Worm (Caenorhabditis elegans) whole organism, L4 larva: ENCODE measurements around the gene Y39B6A.7.
A peak's percentile ranks its signal among the peaks of the same experiment; 100 is the strongest.

Experiments used
- D1046.2 ChIP-seq: fragments of 200-800 bp; sonication (Bioruptor generic); IDR thresholded peaks from 2 replicates; pipeline ENCODE4 v1.3.6; 2022; ENCODE audit warnings: missing genetic modification characterization, missing compliant biosample characterization
- F10B5.3 ChIP-seq: sonication (generic microtip); optimal IDR thresholded peaks from 2 replicates; lab custom pipeline; 2016; ENCODE audit warnings: mild to moderate bottlenecking, missing genetic modification characterization, missing compliant biosample characterization
- R02D3.7 ChIP-seq: fragments of 150-350 bp; sonication (generic microtip); optimal IDR thresholded peaks from 3 replicates; lab custom pipeline; 2014; ENCODE audit warnings: missing biosample characterization, missing genetic modification characterization
- T20F7.1 ChIP-seq: fragments of 200-800 bp; sonication (Bioruptor generic); optimal IDR thresholded peaks from 2 replicates; lab custom pipeline; 2018; ENCODE audit warnings: mild to moderate bottlenecking, missing genetic modification characterization, missing compliant biosample characterization
- Y105C5A.15 ChIP-seq: fragments of 200-800 bp; sonication (Bioruptor generic); IDR thresholded peaks from 2 replicates; pipeline ENCODE4 v1.3.6; 2022; ENCODE audit warnings: missing genetic modification characterization, missing compliant biosample characterization
- Y5F2A.4 ChIP-seq: fragments of 200-800 bp; sonication (Bioruptor generic); optimal IDR thresholded peaks from 2 replicates; lab custom pipeline; 2018; ENCODE audit warnings: mild to moderate bottlenecking, missing genetic modification characterization, missing compliant biosample characterization
- aha-1 ChIP-seq: fragments of 150-350 bp; peaks from one replicate; lab custom pipeline; 2014; ENCODE audit warnings: missing biosample characterization, missing genetic modification characterization
- arid-1 ChIP-seq: fragments of 200-800 bp; sonication (Bioruptor generic); conservative IDR thresholded peaks from 2 replicates; pipeline ENCODE4 v1.3.6; 2022; ENCODE audit warnings: missing genetic modification reagents, missing genetic modification characterization, missing compliant biosample characterization
- ceh-32 ChIP-seq: sonication (generic microtip); optimal IDR thresholded peaks from 2 replicates; lab custom pipeline; 2016; ENCODE audit warnings: mild to moderate bottlenecking, missing genetic modification characterization, missing compliant biosample characterization; ENCODE audit not compliant: poor library complexity
- ceh-44 ChIP-seq: fragments of 200-800 bp; sonication (Bioruptor generic); IDR thresholded peaks from 2 replicates; pipeline ENCODE4 v1.3.6; 2022; ENCODE audit warnings: missing genetic modification reagents, missing genetic modification characterization, missing compliant biosample characterization
- ceh-62 ChIP-seq: sonication (generic microtip); optimal IDR thresholded peaks from 2 replicates; lab custom pipeline; 2017; ENCODE audit warnings: missing biosample characterization, missing genetic modification characterization
- ceh-82 ChIP-seq: sonication (generic microtip); optimal IDR thresholded peaks from 2 replicates; lab custom pipeline; 2017; ENCODE audit warnings: missing biosample characterization, missing genetic modification characterization
- daf-12 ChIP-seq: fragments of 150-350 bp; optimal IDR thresholded peaks from 2 replicates; lab custom pipeline; 2014; ENCODE audit warnings: missing biosample characterization, missing genetic modification reagents, missing genetic modification characterization
- daf-19 ChIP-seq: fragments of 200-800 bp; sonication (Bioruptor generic); conservative IDR thresholded peaks from 2 replicates; pipeline ENCODE4 v1.3.6; 2022; ENCODE audit warnings: missing genetic modification characterization, missing compliant biosample characterization
- dpl-1 ChIP-seq: fragments of 150-350 bp; optimal IDR thresholded peaks from 2 replicates; lab custom pipeline; 2014; ENCODE audit warnings: missing biosample characterization, missing genetic modification reagents, missing genetic modification characterization
- dve-1 ChIP-seq: sonication (generic microtip); optimal IDR thresholded peaks from 2 replicates; lab custom pipeline; 2017; ENCODE audit warnings: antibody characterized with exemption, mild to moderate bottlenecking, missing genetic modification characterization, missing compliant biosample characterization; ENCODE audit not compliant: insufficient read depth
- fkh-10 ChIP-seq: fragments of 150-350 bp; optimal IDR thresholded peaks from 2 replicates; lab custom pipeline; 2014; ENCODE audit warnings: missing biosample characterization, missing genetic modification reagents, missing genetic modification characterization
- gei-8 ChIP-seq: fragments of 200-800 bp; sonication (Bioruptor generic); optimal IDR thresholded peaks from 2 replicates; lab custom pipeline; 2018; ENCODE audit warnings: mild to moderate bottlenecking, missing genetic modification characterization, missing compliant biosample characterization
- hlh-11 ChIP-seq: fragments of 200-800 bp; sonication (Bioruptor generic); optimal IDR thresholded peaks from 2 replicates; lab custom pipeline; 2018; ENCODE audit warnings: mild to moderate bottlenecking, missing genetic modification characterization, missing compliant biosample characterization
- jun-1 ChIP-seq: fragments of 150-350 bp; optimal IDR thresholded peaks from 2 replicates; lab custom pipeline; 2014; ENCODE audit warnings: missing biosample characterization, missing genetic modification reagents, missing genetic modification characterization
- lin-1 ChIP-seq: fragments of 200-800 bp; sonication (Bioruptor generic); IDR thresholded peaks from 2 replicates; pipeline ENCODE4 v1.3.6; 2022; ENCODE audit warnings: missing genetic modification reagents, missing genetic modification characterization, missing compliant biosample characterization
- lin-13 ChIP-seq: fragments of 150-350 bp; optimal IDR thresholded peaks from 2 replicates; lab custom pipeline; 2014; ENCODE audit warnings: missing biosample characterization, missing genetic modification reagents, missing genetic modification characterization
- lin-15B ChIP-seq: fragments of 150-350 bp; sonication (generic microtip); optimal IDR thresholded peaks from 3 replicates; lab custom pipeline; 2014; ENCODE audit warnings: missing biosample characterization, missing genetic modification characterization
- lin-39 ChIP-seq: fragments of 150-350 bp; optimal IDR thresholded peaks from 2 replicates; lab custom pipeline; 2014; ENCODE audit warnings: missing biosample characterization, missing genetic modification reagents, missing genetic modification characterization
- lir-3 ChIP-seq: sonication (generic microtip); optimal IDR thresholded peaks from 2 replicates; lab custom pipeline; 2016; ENCODE audit warnings: mild to moderate bottlenecking, missing genetic modification characterization, missing compliant biosample characterization
- lsy-2 ChIP-seq, 2 experiments: fragments of 150-350 bp in 1 of 2; sonication (generic microtip) in 1 of 2; optimal IDR thresholded peaks; 2 replicates each; lab custom pipeline; 2014 to 2017; ENCODE audit warnings: missing biosample characterization in 2 of 2, missing genetic modification characterization in 2 of 2
- madf-5 ChIP-seq, 2 experiments: fragments of 200-800 bp; sonication (Bioruptor generic); IDR thresholded peaks; 2 replicates each; pipeline ENCODE4 v1.3.6; 2022; ENCODE audit warnings: missing compliant biosample characterization in 2 of 2, missing genetic modification characterization in 2 of 2
- mep-1 ChIP-seq: fragments of 150-350 bp; sonication (generic microtip); optimal IDR thresholded peaks from 3 replicates; lab custom pipeline; 2014; ENCODE audit warnings: missing biosample characterization, missing genetic modification characterization
- mes-2 ChIP-seq: sonication (generic microtip); optimal IDR thresholded peaks from 2 replicates; lab custom pipeline; 2016; ENCODE audit warnings: missing genotype, mild to moderate bottlenecking, missing genetic modification characterization, missing compliant biosample characterization; ENCODE audit not compliant: poor library complexity, severe bottlenecking
- nhr-10 ChIP-seq: fragments of 150-350 bp; optimal IDR thresholded peaks from 2 replicates; lab custom pipeline; 2014; ENCODE audit warnings: missing biosample characterization, missing genetic modification characterization
- nhr-11 ChIP-seq: fragments of 150-350 bp; optimal IDR thresholded peaks from 2 replicates; lab custom pipeline; 2014; ENCODE audit warnings: missing biosample characterization, missing genetic modification characterization
- nhr-111 ChIP-seq: fragments of 200-800 bp; sonication (Bioruptor generic); optimal IDR thresholded peaks from 2 replicates; lab custom pipeline; 2018; ENCODE audit warnings: mild to moderate bottlenecking, missing genetic modification characterization, missing compliant biosample characterization
- nhr-237 ChIP-seq: sonication (generic microtip); optimal IDR thresholded peaks from 2 replicates; lab custom pipeline; 2017; ENCODE audit warnings: missing biosample characterization, missing genetic modification characterization
- nhr-41 ChIP-seq: fragments of 200-800 bp; sonication (Bioruptor generic); IDR thresholded peaks from 2 replicates; pipeline ENCODE4 v1.3.6; 2022; ENCODE audit warnings: missing genetic modification reagents, missing genetic modification characterization, missing compliant biosample characterization
- nhr-42 ChIP-seq: fragments of 200-800 bp; sonication (Bioruptor generic); IDR thresholded peaks from 2 replicates; pipeline ENCODE4 v1.3.6; 2022; ENCODE audit warnings: missing genetic modification characterization, missing compliant biosample characterization
- nhr-48 ChIP-seq: sonication (generic microtip); optimal IDR thresholded peaks from 2 replicates; lab custom pipeline; 2016; ENCODE audit warnings: mild to moderate bottlenecking, missing genetic modification characterization, missing compliant biosample characterization
- nhr-6 ChIP-seq: fragments of 150-350 bp; optimal IDR thresholded peaks from 2 replicates; lab custom pipeline; 2014; ENCODE audit warnings: missing biosample characterization, missing genetic modification characterization
- pha-4 ChIP-seq, 2 experiments: fragments of 150-350 bp in 1 of 2; fragments of 200-800 bp in 1 of 2; sonication (Bioruptor generic) in 1 of 2; IDR thresholded peaks in 1 of 2; optimal IDR thresholded peaks in 1 of 2; 2 replicates each; pipeline versions ENCODE4 v1.3.6 to Lab custom; 2014 to 2022; ENCODE audit warnings: missing genetic modification characterization in 2 of 2, missing genetic modification reagents in 2 of 2, missing biosample characterization in 1 of 2, missing compliant biosample characterization in 1 of 2
- rbr-2 ChIP-seq: sonication (generic microtip); optimal IDR thresholded peaks from 2 replicates; lab custom pipeline; 2016; ENCODE audit warnings: missing genotype, missing genetic modification characterization, missing compliant biosample characterization
- saeg-2 ChIP-seq: fragments of 200-800 bp; sonication (Bioruptor generic); IDR thresholded peaks from 2 replicates; pipeline ENCODE4 v1.3.6; 2022; ENCODE audit warnings: missing genetic modification reagents, missing genetic modification characterization, missing compliant biosample characterization
- set-16 ChIP-seq: fragments of 200-800 bp; sonication (Bioruptor generic); IDR thresholded peaks from 2 replicates; pipeline ENCODE4 v1.3.6; 2022; ENCODE audit warnings: missing genetic modification reagents, missing genetic modification characterization, missing compliant biosample characterization
- skn-1 ChIP-seq: fragments of 150-350 bp; optimal IDR thresholded peaks from 2 replicates; lab custom pipeline; 2014; ENCODE audit warnings: missing biosample characterization, missing genetic modification characterization
- snpc-4 ChIP-seq: fragments of 150-350 bp; optimal IDR thresholded peaks from 2 replicates; lab custom pipeline; 2014; ENCODE audit warnings: missing biosample characterization, missing genetic modification characterization
- spr-3 ChIP-seq: fragments of 200-800 bp; sonication (Bioruptor generic); optimal IDR thresholded peaks from 2 replicates; lab custom pipeline; 2018; ENCODE audit warnings: mild to moderate bottlenecking, missing genetic modification characterization, missing compliant biosample characterization
- unc-39 ChIP-seq: sonication (generic microtip); optimal IDR thresholded peaks from 2 replicates; lab custom pipeline; 2017; ENCODE audit warnings: missing biosample characterization, missing genetic modification characterization
- unc-62 ChIP-seq, 3 experiments: fragments of 150-350 bp in 1 of 3; sonication (generic microtip); optimal IDR thresholded peaks in 2 of 3; peaks in 1 of 3; 1 replicate in 1 of 3; 2 replicates in 2 of 3; lab custom pipeline; 2014 to 2017; ENCODE audit warnings: missing biosample characterization in 3 of 3, missing genetic modification characterization in 3 of 3, missing genetic modification reagents in 3 of 3, missing genotype in 1 of 3
- zip-2 ChIP-seq: fragments of 150-350 bp; optimal IDR thresholded peaks from 2 replicates; lab custom pipeline; 2014; ENCODE audit warnings: missing biosample characterization, missing genetic modification characterization
- ztf-11 ChIP-seq: fragments of 150-350 bp; optimal IDR thresholded peaks from 2 replicates; lab custom pipeline; 2014; ENCODE audit warnings: missing biosample characterization, missing genetic modification characterization
- ztf-7 ChIP-seq: fragments of 150-350 bp; optimal IDR thresholded peaks from 2 replicates; lab custom pipeline; 2014; ENCODE audit warnings: missing biosample characterization, missing genetic modification characterization

Y39B6A.7 gene

ce11 chrV:19149057-19149456 lies at the start of gene Y39B6A.7:
Y39B6A.7 (minus strand) TSS chrV:19149157.
- TF ChIP-seq gei-8 (GFP tag; lab: Kevin White, UChicago) (no peak), Y5F2A.4 (GFP tag; lab: Kevin White, UChicago) (no peak), daf-19 (no peak), nhr-237 (tag; lab: Kevin White, UChicago) (no peak)

DNA sequence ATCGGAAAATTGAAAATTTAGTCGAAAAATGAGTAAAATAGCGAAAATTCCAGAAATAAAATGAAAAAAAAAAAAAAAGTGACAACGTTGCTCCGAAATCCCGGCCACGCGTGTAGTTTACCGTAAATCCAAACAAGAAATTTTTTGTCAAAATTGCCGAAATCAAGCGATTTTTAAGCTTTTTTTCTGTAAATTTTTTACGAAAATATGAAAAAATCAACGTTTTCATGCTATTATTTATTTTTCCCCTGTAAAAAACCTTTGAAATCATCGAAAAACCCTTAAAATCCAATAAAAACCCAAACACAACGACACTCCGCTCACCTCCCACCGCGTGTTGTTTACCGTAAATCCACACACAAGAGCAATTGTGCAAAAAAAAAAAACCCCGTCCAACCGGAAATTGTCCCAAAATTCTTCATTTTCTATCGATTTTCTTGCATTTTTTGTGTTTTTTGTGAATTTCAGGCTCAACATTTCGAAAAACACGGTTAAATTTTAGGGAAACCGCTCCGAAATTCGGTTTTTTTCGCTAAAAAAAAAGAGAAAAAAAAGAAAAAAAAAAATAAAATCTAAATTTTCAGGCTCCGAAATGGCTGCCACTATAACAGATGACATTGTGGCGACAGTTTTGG lies 41.1 kb upstream of the Y39B6A.7 start, which contains the start of the genes Y39B6A.3 and pph-5:
TSS of gene Y39B6A.3 (minus strand) at position 51 of the 635 bp plus-strand sequence.
TSS of gene pph-5 (plus strand) at position 585 of the 635 bp plus-strand sequence.
- TF ChIP-seq dve-1 (tag; lab: Kevin White, UChicago) = peak; percentile 19
- TF ChIP-seq ceh-32 (tag; lab: Kevin White, UChicago) = no peak
- no peak for TF ChIP-seq hlh-11
- TF ChIP-seq nhr-48 (tag; lab: Kevin White, UChicago) = no peak
- no peak for TF ChIP-seq fkh-10 (GFP tag; lab: Kevin White, UChicago)
- TF ChIP-seq unc-39 (tag; lab: Kevin White, UChicago) = no peak
- no peak for TF ChIP-seq lir-3
- peak; percentile 94 for TF ChIP-seq R02D3.7 (tag; lab: Kevin White, UChicago)
- TF ChIP-seq lin-13 (GFP tag; lab: Kevin White, UChicago) = no peak
- no peak for TF ChIP-seq nhr-111
- no peak for TF ChIP-seq unc-62 (GFP tag; optimal IDR thresholded peaks at IDR 0.05 in 1 of 2; lab: Kevin White, UChicago)
- TF ChIP-seq unc-62 (tag; optimal IDR thresholded peaks at IDR 0.05; lab: Kevin White, UChicago) = no peak
- no peak for TF ChIP-seq nhr-6 (tag; lab: Kevin White, UChicago)
- peak in 1 of 2 experiments; percentile 42 for TF ChIP-seq lsy-2 (tag; optimal IDR thresholded peaks at IDR 0.05; lab: Kevin White, UChicago)
- TF ChIP-seq nhr-10 (tag; lab: Kevin White, UChicago) = no peak
- TF ChIP-seq madf-5 (GFP tag; IDR thresholded peaks at IDR 0.05; lab: Robert Waterston, UW) = no peak
- TF ChIP-seq lin-39 (tag; lab: Kevin White, UChicago) = no peak
- TF ChIP-seq saeg-2 (GFP tag; lab: Robert Waterston, UW) = no peak
- TF ChIP-seq snpc-4 (tag; lab: Kevin White, UChicago) = no peak
- TF ChIP-seq ztf-7 = no peak
- peak; percentile 24 for TF ChIP-seq aha-1
- TF ChIP-seq nhr-11 = peak; percentile 14
- no peak for TF ChIP-seq skn-1 (tag; lab: Kevin White, UChicago)
- no peak for TF ChIP-seq arid-1 (GFP tag; lab: Robert Waterston, UW)
- no peak for TF ChIP-seq ceh-82 (tag; lab: Kevin White, UChicago)
- peak; percentile 48 for TF ChIP-seq mep-1 (tag; lab: Kevin White, UChicago)
- no peak for TF ChIP-seq ceh-44
- no peak for TF ChIP-seq nhr-41
- TF ChIP-seq ztf-11 = no peak
- no peak for TF ChIP-seq spr-3
- TF ChIP-seq daf-12 (tag; lab: Kevin White, UChicago) = no peak
- no peak for TF ChIP-seq zip-2
- no peak for TF ChIP-seq nhr-42 (GFP tag; lab: Robert Waterston, UW)
- TF ChIP-seq Y105C5A.15 = no peak
- no peak for TF ChIP-seq D1046.2 (GFP tag; lab: Robert Waterston, UW)
- TF ChIP-seq mes-2 = peak; percentile 48
- TF ChIP-seq set-16 = no peak
- TF ChIP-seq lin-1 (GFP tag; lab: Robert Waterston, UW) = no peak
- TF ChIP-seq rbr-2 = peak; percentile 35
- no peak for TF ChIP-seq ceh-62
- no peak for TF ChIP-seq pha-4 (GFP tag; IDR thresholded peaks at IDR 0.05; lab: Robert Waterston, UW)
- TF ChIP-seq pha-4 (tag; optimal IDR thresholded peaks at IDR 0.05; lab: Kevin White, UChicago) = no peak
- TF ChIP-seq dpl-1 (GFP tag; lab: Kevin White, UChicago) = peak; percentile 37
- TF ChIP-seq T20F7.1 (GFP tag; lab: Kevin White, UChicago) = peak; percentile 100
- TF ChIP-seq lin-15B = no peak
- TF ChIP-seq F10B5.3 (tag; lab: Kevin White, UChicago) = no peak
- TF ChIP-seq jun-1 (tag; lab: Kevin White, UChicago) = no peak
- no peak for TF ChIP-seq daf-19
